Worm (Caenorhabditis elegans): ENCODE data around the gene fbxa-131.

DNA sequence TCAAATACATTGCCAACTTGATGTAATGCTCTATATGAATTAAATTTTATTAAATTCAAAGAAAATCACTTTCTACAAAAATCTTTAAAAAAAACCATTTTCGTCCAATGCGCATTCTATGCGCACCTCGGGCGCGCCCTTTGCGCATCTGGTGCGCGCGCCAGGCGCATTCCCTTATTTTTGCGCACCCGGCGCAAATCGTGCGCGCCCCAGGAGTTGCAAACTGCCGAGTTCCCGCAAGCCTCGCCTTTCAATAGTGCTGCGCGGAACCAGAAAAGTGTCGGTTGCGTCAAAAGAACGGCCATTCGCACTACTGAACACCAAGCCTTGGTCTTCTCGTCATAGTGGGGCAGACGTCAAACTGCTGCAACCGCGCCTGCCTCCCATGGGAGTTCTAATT, 4.5 kb upstream of the fbxa-131 start:
- TF ChIP-seq ama-1 (optimal IDR thresholded peaks at IDR 0.05): no peak
- no peak for TF ChIP-seq ztf-11 (tag; optimal IDR thresholded peaks at IDR 0.05)
